Worm (Caenorhabditis elegans): Measurements from ENCODE around the gene nspc-9.

DNA sequence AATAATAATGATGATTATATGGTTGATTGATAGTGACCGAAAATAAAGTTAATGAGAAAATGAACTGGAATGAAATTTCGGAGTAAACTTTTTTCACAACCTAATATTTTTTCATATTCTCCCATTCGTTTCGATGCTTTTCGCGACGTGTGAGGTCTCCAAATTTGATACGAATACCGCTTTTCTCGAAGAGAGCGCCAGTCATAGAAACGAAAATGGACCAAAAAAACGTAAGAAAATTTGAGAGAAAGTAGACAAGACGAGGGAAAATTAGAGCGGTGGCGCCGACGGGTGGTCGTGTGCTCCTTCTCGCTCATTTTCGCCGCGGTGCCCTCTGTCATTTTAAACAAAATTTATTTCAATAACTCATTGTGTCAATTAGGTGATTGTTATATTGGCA lies 28.8 kb downstream of the nspc-9 start:
- no peak for TF ChIP-seq him-1 (tag; optimal IDR thresholded peaks at IDR 0.05)
- TF ChIP-seq dao-5 (tag; optimal IDR thresholded peaks at IDR 0.05): no peak
- no peak for TF ChIP-seq W03F9.2 (tag; optimal IDR thresholded peaks at IDR 0.05)

Data from whole organism, L4/young adult.